Worm (Caenorhabditis elegans): ENCODE measurements around the gene Y48D7A.1.

- TF ChIP-seq hmbx-1 (tag; optimal IDR thresholded peaks at IDR 0.05) (no peak), F13C5.2 (tag; optimal IDR thresholded peaks at IDR 0.05) (no peak), tbx-11 (GFP tag; IDR thresholded peaks at IDR 0.05) (no peak), ceh-13 (GFP tag; optimal IDR thresholded peaks at IDR 0.05) (no peak), ama-1 (optimal IDR thresholded peaks at IDR 0.05) (no peak), tbx-37 (GFP tag; conservative IDR thresholded peaks at IDR 0.05) (no peak), hmg-4 (GFP tag; optimal IDR thresholded peaks at IDR 0.05) (no peak)
Observed at ce11 chrX:2960703-2961102, 48.6 kb upstream of the Y48D7A.1 start.

Measured in whole organism, early embryonic.